Fruit fly (Drosophila melanogaster): Measurements from ENCODE around the gene CG8814.

DNA sequence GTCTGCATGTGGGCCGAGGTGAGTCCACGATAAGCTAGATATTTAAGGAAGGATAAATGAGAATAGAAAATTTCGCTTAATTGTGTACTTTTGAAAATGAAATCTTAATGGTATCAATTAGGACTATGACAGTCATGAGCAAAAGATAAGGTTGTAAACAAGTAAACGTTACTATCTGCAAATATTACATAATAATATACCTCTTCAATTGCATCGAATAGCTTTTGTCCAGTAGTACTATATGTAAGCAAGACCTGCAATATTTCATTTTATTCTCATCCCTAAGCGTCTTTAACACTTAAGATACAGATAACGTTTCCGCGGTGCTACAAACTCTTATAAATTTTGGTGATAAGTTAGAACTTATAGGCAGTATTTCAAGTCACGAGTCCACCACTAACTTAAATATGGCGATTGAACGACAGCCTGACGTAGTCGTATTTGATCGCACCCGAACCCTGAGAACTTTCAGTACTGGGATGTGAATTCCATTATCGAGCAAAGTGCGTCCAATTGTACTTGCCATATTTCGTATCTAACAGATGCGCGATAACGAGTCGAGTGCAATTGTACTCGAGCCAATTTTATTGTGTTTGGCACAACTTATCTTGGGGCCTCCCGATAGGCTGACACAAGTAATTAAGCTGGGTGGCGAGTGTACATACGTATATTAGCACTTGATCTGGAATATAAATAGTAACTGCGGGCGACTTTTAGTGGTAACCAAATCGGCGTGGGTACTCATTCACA is 9.0 kb upstream of the CG8814 start:
- no peak for TF ChIP-seq CG10348 (GFP tag; IDR thresholded peaks at IDR 0.05)
- no peak for TF ChIP-seq Snoo (tag; optimal IDR thresholded peaks at IDR 0.05)
- TF ChIP-seq rn (GFP tag; IDR thresholded peaks at IDR 0.05), result no peak
- TF ChIP-seq gl (tag; optimal IDR thresholded peaks at IDR 0.05), result no peak
- TF ChIP-seq CG17806 (tag; optimal IDR thresholded peaks at IDR 0.05), result no peak
- TF ChIP-seq fd96Ca (GFP tag; IDR thresholded peaks at IDR 0.05), result no peak
- TF ChIP-seq EcR (GFP tag; optimal IDR thresholded peaks at IDR 0.05), result no peak
- TF ChIP-seq CG4496 (GFP tag; IDR thresholded peaks at IDR 0.05), result no peak
- TF ChIP-seq CG32121 (GFP tag; IDR thresholded peaks at IDR 0.05), result no peak
- TF ChIP-seq CG8301 (tag; optimal IDR thresholded peaks at IDR 0.05), result no peak
- TF ChIP-seq CG8159 (tag; optimal IDR thresholded peaks at IDR 0.05), result no peak
- no peak for TF ChIP-seq CG13204 (GFP tag; optimal IDR thresholded peaks at IDR 0.05)
- no peak for TF ChIP-seq CG12605 (GFP tag; IDR thresholded peaks at IDR 0.05)
